Fruit fly (Drosophila melanogaster) whole organism, embryonic: ENCODE results near the gene IKKepsilon.
A peak's percentile ranks its signal among the peaks of the same experiment; 100 is the strongest.

ENCODE experiments used
- Antp ChIP-seq: fragments of 200-800 bp; sonication (Bioruptor generic); optimal IDR thresholded peaks from 3 replicates; lab custom pipeline; 2016; ENCODE audit warnings: missing biosample characterization, missing genetic modification characterization
- Atf3 ChIP-seq: fragments of 200-800 bp; sonication (Bioruptor generic); optimal IDR thresholded peaks from 3 replicates; lab custom pipeline; 2016; ENCODE audit warnings: missing biosample characterization, missing genetic modification characterization
- CG10565 ChIP-seq: fragments of 200-800 bp; sonication (Bioruptor generic); optimal IDR thresholded peaks from 3 replicates; lab custom pipeline; 2016; ENCODE audit warnings: missing biosample characterization, mild to moderate bottlenecking, missing genetic modification characterization
- CG11723 ChIP-seq: fragments of 200-800 bp; sonication (Bioruptor generic); optimal IDR thresholded peaks from 2 replicates; lab custom pipeline; 2017; ENCODE audit warnings: missing biosample characterization, mild to moderate bottlenecking, missing genetic modification characterization
- CG12744 ChIP-seq: fragments of 200-800 bp; sonication (Bioruptor generic); optimal IDR thresholded peaks from 2 replicates; lab custom pipeline; 2016; ENCODE audit warnings: missing biosample characterization, missing genetic modification characterization
- CG12942 ChIP-seq: fragments of 200-800 bp; sonication (Bioruptor generic); optimal IDR thresholded peaks from 3 replicates; lab custom pipeline; 2016; ENCODE audit warnings: missing biosample characterization, missing genetic modification characterization
- CG13624 ChIP-seq: fragments of 200-800 bp; sonication (Bioruptor generic); optimal IDR thresholded peaks from 2 replicates; lab custom pipeline; 2016; ENCODE audit warnings: missing biosample characterization, missing genetic modification characterization
- CG1792 ChIP-seq: fragments of 200-800 bp; sonication (Bioruptor generic); optimal IDR thresholded peaks from 2 replicates; lab custom pipeline; 2016; ENCODE audit warnings: missing biosample characterization, missing genetic modification characterization
- CG18619 ChIP-seq: fragments of 200-800 bp; sonication (Bioruptor generic); optimal IDR thresholded peaks from 3 replicates; lab custom pipeline; 2017; ENCODE audit warnings: missing biosample characterization, mild to moderate bottlenecking, missing genetic modification characterization
- CG18764 ChIP-seq: fragments of 200-800 bp; sonication (Bioruptor generic); optimal IDR thresholded peaks from 3 replicates; lab custom pipeline; 2016; ENCODE audit warnings: missing biosample characterization, missing genetic modification characterization
- CG2875 ChIP-seq: fragments of 200-800 bp; sonication (Bioruptor generic); optimal IDR thresholded peaks from 2 replicates; lab custom pipeline; 2017; ENCODE audit warnings: missing biosample characterization, mild to moderate bottlenecking, missing genetic modification characterization, missing genetic modification reagents
- CG32772 ChIP-seq: fragments of 200-800 bp; sonication (Bioruptor generic); IDR thresholded peaks from 2 replicates; pipeline ENCODE4 v1.3.6; 2022; ENCODE audit warnings: missing biosample characterization, missing genetic modification characterization
- CG3407 ChIP-seq: fragments of 200-800 bp; sonication (Bioruptor generic); optimal IDR thresholded peaks from 2 replicates; lab custom pipeline; 2018; ENCODE audit warnings: missing biosample characterization, mild to moderate bottlenecking, missing genetic modification characterization
- CG4424 ChIP-seq: fragments of 200-800 bp; sonication (Bioruptor generic); optimal IDR thresholded peaks from 3 replicates; lab custom pipeline; 2016; ENCODE audit warnings: missing biosample characterization, missing genetic modification characterization
- CG6765 ChIP-seq: fragments of 200-800 bp; sonication (Bioruptor generic); optimal IDR thresholded peaks from 3 replicates; lab custom pipeline; 2017; ENCODE audit warnings: missing biosample characterization, mild to moderate bottlenecking, missing genetic modification characterization
- CrebB ChIP-seq: fragments of 200-800 bp; sonication (Bioruptor generic); optimal IDR thresholded peaks from 3 replicates; lab custom pipeline; 2018; ENCODE audit warnings: missing biosample characterization, mild to moderate bottlenecking, missing genetic modification characterization
- Dip3 ChIP-seq: fragments of 200-800 bp; sonication (Bioruptor generic); optimal IDR thresholded peaks from 3 replicates; lab custom pipeline; 2016; ENCODE audit warnings: missing biosample characterization, missing genetic modification characterization
- E2f1 ChIP-seq: fragments of 200-800 bp; sonication (Bioruptor generic); IDR thresholded peaks from 2 replicates; pipeline ENCODE4 v1.3.6; 2022; ENCODE audit warnings: missing biosample characterization, missing genetic modification characterization
- Elba2 ChIP-seq: fragments of 200-800 bp; sonication (Bioruptor generic); optimal IDR thresholded peaks from 3 replicates; lab custom pipeline; 2016; ENCODE audit warnings: missing biosample characterization, missing genetic modification characterization
- HLH54F ChIP-seq: fragments of 200-800 bp; sonication (Bioruptor generic); optimal IDR thresholded peaks from 3 replicates; lab custom pipeline; 2016; ENCODE audit warnings: missing biosample characterization, missing genetic modification characterization
- HLHmδ ChIP-seq: fragments of 200-800 bp; sonication (Bioruptor generic); optimal IDR thresholded peaks from 2 replicates; lab custom pipeline; 2018; ENCODE audit warnings: missing biosample characterization, mild to moderate bottlenecking, missing genetic modification characterization, moderate library complexity
- Hey ChIP-seq: fragments of 200-800 bp; sonication (Bioruptor generic); optimal IDR thresholded peaks from 3 replicates; lab custom pipeline; 2018; ENCODE audit warnings: missing biosample characterization, mild to moderate bottlenecking, missing genetic modification characterization
- Hsf ChIP-seq: fragments of 200-800 bp; sonication (Bioruptor generic); optimal IDR thresholded peaks from 3 replicates; lab custom pipeline; 2016; ENCODE audit warnings: missing biosample characterization, missing genetic modification characterization
- Jarid2 ChIP-seq: fragments of 200-800 bp; sonication (Bioruptor generic); optimal IDR thresholded peaks from 3 replicates; lab custom pipeline; 2017; ENCODE audit warnings: mild to moderate bottlenecking, missing biosample characterization, missing genetic modification reagents, missing genetic modification characterization
- Kr ChIP-seq: fragments of 200-800 bp; sonication (Bioruptor generic); optimal IDR thresholded peaks from 2 replicates; lab custom pipeline; 2017; ENCODE audit warnings: missing biosample characterization, mild to moderate bottlenecking, missing genetic modification characterization
- MESR4 ChIP-seq: fragments of 200-800 bp; sonication (Bioruptor generic); optimal IDR thresholded peaks from 2 replicates; lab custom pipeline; 2018; ENCODE audit warnings: missing biosample characterization, mild to moderate bottlenecking, missing genetic modification characterization, moderate library complexity
- Mrtf ChIP-seq: fragments of 200-800 bp; sonication (Bioruptor generic); IDR thresholded peaks from 3 replicates; pipeline ENCODE4 v1.3.6; 2022; ENCODE audit warnings: missing biosample characterization, missing genetic modification characterization
- YL-1 ChIP-seq: fragments of 200-800 bp; sonication (Bioruptor generic); optimal IDR thresholded peaks from 3 replicates; lab custom pipeline; 2017; ENCODE audit warnings: missing biosample characterization, mild to moderate bottlenecking, missing genetic modification characterization
- amos ChIP-seq: fragments of 200-800 bp; sonication (Bioruptor generic); IDR thresholded peaks from 2 replicates; pipeline ENCODE4 v1.3.6; 2022; ENCODE audit warnings: missing biosample characterization, missing genetic modification characterization; ENCODE audit not compliant: partially characterized antibody
- ato ChIP-seq: fragments of 200-800 bp; sonication (Bioruptor generic); IDR thresholded peaks from 2 replicates; pipeline ENCODE4 v1.3.6; 2022; ENCODE audit warnings: missing biosample characterization, missing genetic modification characterization; ENCODE audit not compliant: partially characterized antibody
- bab2 ChIP-seq: fragments of 200-800 bp; sonication (Bioruptor generic); optimal IDR thresholded peaks from 2 replicates; lab custom pipeline; 2016; ENCODE audit warnings: missing biosample characterization, missing genetic modification characterization
- chinmo ChIP-seq: fragments of 200-800 bp; sonication (Bioruptor generic); IDR thresholded peaks from 4 replicates; pipeline ENCODE4 v1.3.6; 2022; ENCODE audit warnings: missing biosample characterization, missing genetic modification characterization; ENCODE audit not compliant: partially characterized antibody
- chn ChIP-seq: fragments of 200-800 bp; sonication (Bioruptor generic); optimal IDR thresholded peaks from 2 replicates; lab custom pipeline; 2016; ENCODE audit warnings: missing biosample characterization, missing genetic modification characterization
- cwo ChIP-seq: fragments of 200-800 bp; sonication (Bioruptor generic); optimal IDR thresholded peaks from 3 replicates; lab custom pipeline; 2017; ENCODE audit warnings: missing biosample characterization, missing genetic modification characterization, mild to moderate bottlenecking, moderate library complexity, missing genetic modification reagents
- ewg ChIP-seq: fragments of 200-800 bp; sonication (Bioruptor generic); optimal IDR thresholded peaks from 3 replicates; lab custom pipeline; 2017; ENCODE audit warnings: mild to moderate bottlenecking, missing biosample characterization, missing genetic modification reagents, missing genetic modification characterization
- eyg ChIP-seq: fragments of 200-800 bp; sonication (Bioruptor generic); optimal IDR thresholded peaks from 3 replicates; lab custom pipeline; 2016; ENCODE audit warnings: missing biosample characterization, missing genetic modification characterization
- gcm ChIP-seq: fragments of 200-800 bp; sonication (Bioruptor generic); optimal IDR thresholded peaks from 2 replicates; lab custom pipeline; 2019; ENCODE audit warnings: missing biosample characterization, mild to moderate bottlenecking, missing genetic modification characterization, moderate library complexity
- gsb-n ChIP-seq: fragments of 200-800 bp; sonication (Bioruptor generic); optimal IDR thresholded peaks from 3 replicates; lab custom pipeline; 2018; ENCODE audit warnings: missing biosample characterization, mild to moderate bottlenecking, missing genetic modification characterization
- inv ChIP-seq: fragments of 200-800 bp; sonication (Bioruptor generic); IDR thresholded peaks from 2 replicates; pipeline ENCODE4 v1.3.6; 2022; ENCODE audit warnings: missing biosample characterization, missing genetic modification characterization; ENCODE audit not compliant: partially characterized antibody
- jumu ChIP-seq: fragments of 200-800 bp; sonication (Bioruptor generic); optimal IDR thresholded peaks from 3 replicates; lab custom pipeline; 2016; ENCODE audit warnings: missing biosample characterization, missing genetic modification characterization
- lov ChIP-seq, 2 experiments: fragments of 200-800 bp in 1 of 2; fragments of >200 bp in 1 of 2; sonication (Bioruptor generic) in 1 of 2; IDR thresholded peaks in 1 of 2; optimal IDR thresholded peaks in 1 of 2; 2 replicates in 1 of 2; 3 replicates in 1 of 2; pipeline versions ENCODE4 v1.3.6 to Lab custom; 2017 to 2022; ENCODE audit warnings: missing biosample characterization in 1 of 2, missing genetic modification characterization in 1 of 2
- maf-S ChIP-seq: fragments of 200-800 bp; sonication (Bioruptor generic); optimal IDR thresholded peaks from 2 replicates; lab custom pipeline; 2016; ENCODE audit warnings: missing biosample characterization, missing genetic modification characterization
- nerfin-2 ChIP-seq: fragments of 200-800 bp; sonication (Bioruptor generic); IDR thresholded peaks from 2 replicates; pipeline ENCODE4 v1.3.6; 2022; ENCODE audit warnings: missing biosample characterization, missing genetic modification characterization; ENCODE audit not compliant: partially characterized antibody
- oc ChIP-seq: fragments of 200-800 bp; sonication (Bioruptor generic); optimal IDR thresholded peaks from 2 replicates; lab custom pipeline; 2018; ENCODE audit warnings: missing biosample characterization, mild to moderate bottlenecking, missing genetic modification characterization, moderate library complexity
- pb ChIP-seq: fragments of 200-800 bp; sonication (Bioruptor generic); optimal IDR thresholded peaks from 3 replicates; lab custom pipeline; 2016; ENCODE audit warnings: missing biosample characterization, missing genetic modification characterization
- pita ChIP-seq: fragments of 200-800 bp; sonication (Bioruptor generic); optimal IDR thresholded peaks from 2 replicates; lab custom pipeline; 2017; ENCODE audit warnings: missing biosample characterization, mild to moderate bottlenecking, missing genetic modification characterization
- sna ChIP-seq: fragments of 200-800 bp; sonication (Bioruptor generic); IDR thresholded peaks from 2 replicates; pipeline ENCODE4 v1.3.6; 2022; ENCODE audit warnings: missing biosample characterization, missing genetic modification characterization; ENCODE audit not compliant: partially characterized antibody
- vnd ChIP-seq: fragments of 200-800 bp; sonication (Bioruptor generic); IDR thresholded peaks from 3 replicates; pipeline ENCODE4 v1.3.6; 2022; ENCODE audit warnings: missing biosample characterization, missing genetic modification characterization; ENCODE audit not compliant: partially characterized antibody
- wek ChIP-seq: fragments of 200-800 bp; sonication (Bioruptor generic); optimal IDR thresholded peaks from 3 replicates; lab custom pipeline; 2018; ENCODE audit warnings: missing biosample characterization, mild to moderate bottlenecking, missing genetic modification characterization, moderate library complexity
- yki ChIP-seq: fragments of >200 bp; optimal IDR thresholded peaks from 3 replicates; lab custom pipeline; 2018
- zfh1 ChIP-seq: fragments of 200-800 bp; sonication (Bioruptor generic); IDR thresholded peaks from 3 replicates; pipeline ENCODE4 v1.3.6; 2022; ENCODE audit warnings: missing biosample characterization, missing genetic modification characterization

IKKepsilon gene

DNA sequence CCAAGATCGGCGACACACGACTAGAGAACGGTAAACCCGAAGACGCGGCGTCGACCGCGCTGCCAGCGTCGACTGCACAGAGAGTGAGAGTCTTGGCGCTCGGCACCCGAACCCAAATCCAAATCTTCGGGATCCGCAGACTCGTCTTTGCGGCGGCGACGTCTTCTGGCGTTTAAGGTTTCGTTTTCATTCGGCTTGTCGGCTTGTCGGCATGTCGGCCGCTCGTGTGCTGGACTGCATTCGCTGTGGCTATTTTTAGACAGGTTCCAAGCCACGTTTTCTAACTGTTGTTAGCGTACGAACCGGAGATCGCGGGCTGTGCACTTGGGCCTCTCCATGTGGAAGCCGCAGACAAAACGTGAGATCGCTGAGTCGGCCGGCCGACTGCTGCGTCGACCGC is 40.2 kb downstream of the IKKepsilon start (continued):
- peak; percentile 67 for TF ChIP-seq gsb-n (tag; lab: Kevin White, UChicago)
- 0 out of 2 replicates have a peak, but pooled peaks have one; percentile 53 for TF ChIP-seq sna (GFP tag; lab: Robert Waterston, UW)
- no peak for TF ChIP-seq CG4424 (GFP tag; lab: Kevin White, UChicago)
- TF ChIP-seq jumu (GFP tag; lab: Kevin White, UChicago): no peak
- peak; percentile 46 for TF ChIP-seq gcm (GFP tag; lab: Kevin White, UChicago)
- TF ChIP-seq Hey (tag; lab: Kevin White, UChicago): no peak
- no peak for TF ChIP-seq pita (GFP tag; lab: Kevin White, UChicago)
- no peak for TF ChIP-seq lov (optimal IDR thresholded peaks at IDR 0.05; lab: Kevin White, UChicago)
- TF ChIP-seq lov (GFP tag; IDR thresholded peaks at IDR 0.05; lab: Robert Waterston, UW): peak; percentile 62; the same call in 1 of the 3 replicates
- TF ChIP-seq CG2875 (GFP tag; lab: Kevin White, UChicago): peak; percentile 20
- no peak for TF ChIP-seq ato (GFP tag; lab: Robert Waterston, UW)
- TF ChIP-seq CrebB (tag; lab: Kevin White, UChicago): no peak
- TF ChIP-seq chn (GFP tag; lab: Kevin White, UChicago): no peak
- no peak for TF ChIP-seq inv (GFP tag; lab: Robert Waterston, UW)
- TF ChIP-seq CG6765 (GFP tag; lab: Kevin White, UChicago): no peak
- no peak for TF ChIP-seq Antp
- TF ChIP-seq HLH54F (GFP tag; lab: Kevin White, UChicago): no peak
- TF ChIP-seq vnd (GFP tag; lab: Robert Waterston, UW): no peak
- no peak for TF ChIP-seq CG32772 (GFP tag; lab: Robert Waterston, UW)
- TF ChIP-seq nerfin-2 (GFP tag; lab: Robert Waterston, UW): no peak
- TF ChIP-seq MESR4: no peak
- TF ChIP-seq CG13624 (GFP tag; lab: Kevin White, UChicago): no peak
- no peak for TF ChIP-seq E2f1
- no peak for TF ChIP-seq wek (GFP tag; lab: Kevin White, UChicago)
- TF ChIP-seq CG3407 (GFP tag; lab: Kevin White, UChicago): peak; percentile 16
- no peak for TF ChIP-seq pb (GFP tag; lab: Kevin White, UChicago)
- no peak for TF ChIP-seq ewg
- no peak for TF ChIP-seq Hsf (GFP tag; lab: Kevin White, UChicago)
- no peak for TF ChIP-seq Kr
- peak; percentile 4 for TF ChIP-seq CG11723 (GFP tag; lab: Kevin White, UChicago)
- TF ChIP-seq cwo: peak; percentile 38
- peak; percentile 76 for TF ChIP-seq HLHmδ
- no peak for TF ChIP-seq CG18764 (GFP tag; lab: Kevin White, UChicago)
- TF ChIP-seq CG12942: no peak
- no peak for TF ChIP-seq Elba2
- no peak for TF ChIP-seq bab2 (GFP tag; lab: Kevin White, UChicago)
- TF ChIP-seq Jarid2 (GFP tag; lab: Kevin White, UChicago): peak; percentile 20
- peak; percentile 21 for TF ChIP-seq oc
- no peak for TF ChIP-seq eyg (GFP tag; lab: Kevin White, UChicago)
- no peak for TF ChIP-seq CG1792 (GFP tag; lab: Kevin White, UChicago)
- TF ChIP-seq Mrtf (GFP tag; lab: Robert Waterston, UW): no peak
- no peak for TF ChIP-seq CG10565 (GFP tag; lab: Kevin White, UChicago)
- TF ChIP-seq Dip3 (GFP tag; lab: Kevin White, UChicago): no peak
- no peak for TF ChIP-seq Atf3 (GFP tag; lab: Kevin White, UChicago)
- no peak for TF ChIP-seq yki (lab: Kevin White, UChicago)
- no peak for TF ChIP-seq YL-1 (GFP tag; lab: Kevin White, UChicago)
- no peak for TF ChIP-seq zfh1 (GFP tag; lab: Robert Waterston, UW)
- TF ChIP-seq chinmo (GFP tag; lab: Robert Waterston, UW): peak; percentile 97
- no peak for TF ChIP-seq maf-S (GFP tag; lab: Kevin White, UChicago)
- TF ChIP-seq amos (GFP tag; lab: Robert Waterston, UW): no peak
- no peak for TF ChIP-seq CG18619 (GFP tag; lab: Kevin White, UChicago)
- TF ChIP-seq CG12744: no peak
